Fruit fly (Drosophila melanogaster) whole organism, embryonic: ENCODE results near the gene Rassf.

ENCODE experiments used
- BtbVII ChIP-seq: fragments of 200-800 bp; sonication (Bioruptor generic); optimal IDR thresholded peaks from 3 replicates; lab custom pipeline; 2017; ENCODE audit warnings: missing biosample characterization, mild to moderate bottlenecking, missing genetic modification characterization
- CG17361 ChIP-seq: fragments of 200-800 bp; sonication (Bioruptor generic); IDR thresholded peaks from 3 replicates; pipeline ENCODE4 v1.3.6; 2022; ENCODE audit warnings: missing biosample characterization, missing genetic modification characterization
- CG2120 ChIP-seq: fragments of 200-800 bp; sonication (Bioruptor generic); optimal IDR thresholded peaks from 3 replicates; lab custom pipeline; 2016; ENCODE audit warnings: missing biosample characterization, missing genetic modification characterization
- CG6683 ChIP-seq: fragments of 200-800 bp; sonication (Bioruptor generic); optimal IDR thresholded peaks from 2 replicates; lab custom pipeline; 2017; ENCODE audit warnings: missing biosample characterization, mild to moderate bottlenecking, missing genetic modification characterization, missing genetic modification reagents
- Lim3 ChIP-seq: fragments of 200-800 bp; sonication (Bioruptor generic); IDR thresholded peaks from 2 replicates; pipeline ENCODE4 v1.3.6; 2022; ENCODE audit warnings: missing biosample characterization, missing genetic modification characterization
- TFAM ChIP-seq: fragments of 200-800 bp; sonication (Bioruptor generic); optimal IDR thresholded peaks from 2 replicates; lab custom pipeline; 2017; ENCODE audit warnings: missing biosample characterization, missing genetic modification characterization, inconsistent platforms
- al ChIP-seq: fragments of 200-800 bp; sonication (Bioruptor generic); IDR thresholded peaks from 2 replicates; pipeline ENCODE4 v1.3.6; 2022; ENCODE audit warnings: missing biosample characterization, missing genetic modification characterization
- peb ChIP-seq: fragments of 200-800 bp; sonication (Bioruptor generic); IDR thresholded peaks from 2 replicates; pipeline ENCODE4 v1.3.6; 2022; ENCODE audit warnings: missing biosample characterization, missing genetic modification characterization

DNA sequence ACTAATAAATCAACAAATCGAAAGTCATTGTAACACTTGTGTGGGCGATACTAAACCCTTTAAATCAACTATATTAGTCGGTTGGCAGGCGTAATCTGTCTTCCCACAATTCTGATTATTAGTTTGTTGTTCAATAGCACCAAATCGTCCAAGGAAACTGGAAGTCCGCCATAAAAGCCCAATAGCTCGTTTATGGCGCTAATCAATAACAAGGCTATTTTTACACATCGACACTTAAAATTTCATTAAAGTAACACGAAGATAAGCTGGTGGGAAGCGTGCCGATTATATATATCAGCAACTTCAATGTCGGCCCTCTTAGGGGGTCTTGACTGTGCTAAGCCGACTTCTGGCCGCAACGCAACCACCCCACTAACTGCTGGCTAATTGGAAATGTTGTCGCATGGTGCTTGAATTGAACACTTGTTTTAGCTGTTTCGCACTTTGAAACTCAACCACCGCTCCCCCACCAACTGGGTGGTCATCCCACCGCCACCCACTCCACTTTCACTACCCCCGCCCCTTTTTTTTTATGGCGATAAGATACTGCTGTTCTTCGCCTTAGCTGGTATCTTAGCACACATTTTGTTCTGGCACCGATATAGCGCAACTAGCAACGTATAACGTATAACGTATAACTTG lies 21.4 kb upstream of the Rassf start:
- TF ChIP-seq peb (GFP tag; lab: Robert Waterston, UW) (no peak), CG17361 (GFP tag; lab: Robert Waterston, UW) (no peak), Lim3 (GFP tag; lab: Robert Waterston, UW) (no peak), al (no peak), CG2120 (GFP tag; lab: Kevin White, UChicago) (no peak), CG6683 (GFP tag; lab: Kevin White, UChicago) (no peak), TFAM (GFP tag; lab: Kevin White, UChicago) (no peak), BtbVII (GFP tag; lab: Kevin White, UChicago) (no peak)
